Fruit fly (Drosophila melanogaster) whole organism, adult: ENCODE measurements around the gene epsilonCOP.

Source experiments
- CG14711 ChIP-seq: fragments of 200-800 bp; sonication (Bioruptor generic); optimal IDR thresholded peaks from 2 replicates; lab custom pipeline; 2018; ENCODE audit warnings: missing biosample characterization, mild to moderate bottlenecking, missing genetic modification characterization, moderate library complexity
- CG33017 ChIP-seq: fragments of 200-800 bp; sonication (Bioruptor generic); optimal IDR thresholded peaks from 2 replicates; lab custom pipeline; 2018; ENCODE audit warnings: missing biosample characterization, mild to moderate bottlenecking, missing genetic modification characterization, moderate library complexity
- CG7101 ChIP-seq: fragments of 200-800 bp; sonication (Bioruptor generic); optimal IDR thresholded peaks from 2 replicates; lab custom pipeline; 2018; ENCODE audit warnings: missing biosample characterization, mild to moderate bottlenecking, missing genetic modification characterization, moderate library complexity
- Clk ChIP-seq: fragments of 200-800 bp; sonication (Bioruptor generic); optimal IDR thresholded peaks from 2 replicates; lab custom pipeline; 2017; ENCODE audit warnings: missing biosample characterization, missing genetic modification characterization
- Hr96 ChIP-seq: fragments of 200-800 bp; sonication (Bioruptor generic); optimal IDR thresholded peaks from 2 replicates; lab custom pipeline; 2016; ENCODE audit warnings: missing biosample characterization, missing genetic modification characterization
- kay ChIP-seq: fragments of 200-800 bp; sonication (Bioruptor generic); peaks from one replicate; lab custom pipeline; 2016; ENCODE audit warnings: missing biosample characterization, missing genetic modification characterization, borderline replicate concordance

DNA sequence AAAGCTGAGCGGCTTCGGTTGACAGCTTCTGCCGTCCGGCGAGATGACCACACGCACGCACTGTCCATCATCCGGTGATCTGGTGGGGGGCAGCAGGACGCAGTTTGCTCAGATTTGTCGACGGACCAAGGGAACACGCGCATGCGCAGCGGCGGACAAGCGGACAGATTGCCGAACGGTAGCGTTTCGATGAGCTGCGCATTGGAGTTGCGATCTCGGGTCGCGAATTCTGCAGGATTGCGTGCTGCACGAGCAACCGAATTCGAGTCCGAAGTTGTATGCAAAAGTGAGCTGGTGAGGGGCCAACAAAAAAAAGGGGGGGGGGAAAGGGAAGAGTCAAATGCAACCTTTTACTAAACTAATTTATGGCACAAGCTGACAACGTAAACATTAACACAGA is 44.8 kb downstream of the epsilonCOP start:
- TF ChIP-seq kay (GFP tag; lab: Kevin White, UChicago) (no peak), CG14711 (tag; lab: Kevin White, UChicago) (no peak), Hr96 (GFP tag; lab: Kevin White, UChicago) (no peak), Clk (no peak), CG7101 (tag; lab: Kevin White, UChicago) (no peak), CG33017 (no peak)
